Fruit fly (Drosophila melanogaster) whole organism, pupa: ENCODE data around the gene crm.
A peak's percentile ranks its signal among the peaks of the same experiment; 100 is the strongest.

Experiments used
- CG10348 ChIP-seq: fragments of 200-800 bp; sonication (Bioruptor generic); IDR thresholded peaks from 2 replicates; pipeline ENCODE4 v1.3.6; 2022; ENCODE audit warnings: missing biosample characterization, missing genetic modification characterization
- CG12605 ChIP-seq: fragments of 200-800 bp; sonication (Bioruptor generic); IDR thresholded peaks from 2 replicates; pipeline ENCODE4 v1.3.6; 2022; ENCODE audit warnings: missing biosample characterization, missing genetic modification characterization
- CG13204 ChIP-seq: fragments of 200-800 bp; sonication (Bioruptor generic); optimal IDR thresholded peaks from 2 replicates; lab custom pipeline; 2018; ENCODE audit warnings: missing biosample characterization, mild to moderate bottlenecking, missing genetic modification characterization, moderate library complexity
- CG14655 ChIP-seq: fragments of 200-800 bp; sonication (Bioruptor generic); optimal IDR thresholded peaks from 3 replicates; lab custom pipeline; 2017; ENCODE audit warnings: mild to moderate bottlenecking, missing biosample characterization, missing genetic modification reagents, missing genetic modification characterization
- CG15710 ChIP-seq: fragments of 200-800 bp; sonication (Bioruptor generic); optimal IDR thresholded peaks from 2 replicates; lab custom pipeline; 2018; ENCODE audit warnings: missing biosample characterization, mild to moderate bottlenecking, missing genetic modification characterization, moderate library complexity
- CG17806 ChIP-seq: fragments of 200-800 bp; sonication (Bioruptor generic); optimal IDR thresholded peaks from 2 replicates; lab custom pipeline; 2018; ENCODE audit warnings: missing biosample characterization, mild to moderate bottlenecking, missing genetic modification characterization, moderate library complexity
- CG32121 ChIP-seq: fragments of 200-800 bp; sonication (Bioruptor generic); IDR thresholded peaks from 2 replicates; pipeline ENCODE4 v1.3.6; 2022; ENCODE audit warnings: missing biosample characterization, missing genetic modification characterization
- CG34367 ChIP-seq: fragments of 200-800 bp; sonication (Bioruptor generic); optimal IDR thresholded peaks from 2 replicates; lab custom pipeline; 2018; ENCODE audit warnings: missing biosample characterization, mild to moderate bottlenecking, missing genetic modification characterization
- CG4496 ChIP-seq: fragments of 200-800 bp; sonication (Bioruptor generic); IDR thresholded peaks from 3 replicates; pipeline ENCODE4 v1.3.6; 2022; ENCODE audit warnings: missing biosample characterization, missing genetic modification characterization
- CG8159 ChIP-seq: fragments of 200-800 bp; sonication (Bioruptor generic); optimal IDR thresholded peaks from 3 replicates; lab custom pipeline; 2018; ENCODE audit warnings: missing biosample characterization, mild to moderate bottlenecking, missing genetic modification characterization, moderate library complexity
- CG8301 ChIP-seq: fragments of 200-800 bp; sonication (Bioruptor generic); optimal IDR thresholded peaks from 2 replicates; lab custom pipeline; 2018; ENCODE audit warnings: missing biosample characterization, mild to moderate bottlenecking, missing genetic modification characterization
- CG9948 ChIP-seq: fragments of 200-800 bp; sonication (Bioruptor generic); optimal IDR thresholded peaks from 2 replicates; lab custom pipeline; 2018; ENCODE audit warnings: missing biosample characterization, mild to moderate bottlenecking, missing genetic modification characterization, moderate library complexity
- D1 ChIP-seq: fragments of 200-800 bp; sonication (Bioruptor generic); optimal IDR thresholded peaks from 2 replicates; lab custom pipeline; 2018; ENCODE audit warnings: missing biosample characterization, mild to moderate bottlenecking, missing genetic modification characterization, moderate library complexity
- EcR ChIP-seq: fragments of 200-800 bp; sonication (Bioruptor generic); optimal IDR thresholded peaks from 3 replicates; lab custom pipeline; 2019; ENCODE audit warnings: missing biosample characterization, missing genetic modification characterization, mild to moderate bottlenecking, moderate library complexity, missing genetic modification reagents
- Ets98B ChIP-seq: fragments of 200-800 bp; sonication (Bioruptor generic); IDR thresholded peaks from 2 replicates; pipeline ENCODE4 v1.3.6; 2022; ENCODE audit warnings: missing biosample characterization, missing genetic modification characterization
- Pif1A ChIP-seq: fragments of 200-800 bp; sonication (Bioruptor generic); optimal IDR thresholded peaks from 3 replicates; lab custom pipeline; 2016; ENCODE audit warnings: missing biosample characterization, missing genetic modification characterization
- Pif1B ChIP-seq: fragments of 200-800 bp; sonication (Bioruptor generic); optimal IDR thresholded peaks from 3 replicates; lab custom pipeline; 2016; ENCODE audit warnings: missing biosample characterization, missing genetic modification characterization
- Snoo ChIP-seq: fragments of 200-800 bp; sonication (Bioruptor generic); optimal IDR thresholded peaks from 3 replicates; lab custom pipeline; 2017; ENCODE audit warnings: missing biosample characterization, mild to moderate bottlenecking, missing genetic modification characterization, inconsistent platforms
- fd96Ca ChIP-seq: fragments of 200-800 bp; sonication (Bioruptor generic); IDR thresholded peaks from 3 replicates; pipeline ENCODE4 v1.3.6; 2022; ENCODE audit warnings: missing biosample characterization, missing genetic modification characterization
- gl ChIP-seq: fragments of 200-800 bp; sonication (Bioruptor generic); optimal IDR thresholded peaks from 2 replicates; lab custom pipeline; 2018; ENCODE audit warnings: missing biosample characterization, mild to moderate bottlenecking, missing genetic modification characterization
- rn ChIP-seq: fragments of 200-800 bp; sonication (Bioruptor generic); IDR thresholded peaks from 2 replicates; pipeline ENCODE4 v1.3.6; 2022; ENCODE audit warnings: missing biosample characterization, missing genetic modification characterization

The crm gene

DNA sequence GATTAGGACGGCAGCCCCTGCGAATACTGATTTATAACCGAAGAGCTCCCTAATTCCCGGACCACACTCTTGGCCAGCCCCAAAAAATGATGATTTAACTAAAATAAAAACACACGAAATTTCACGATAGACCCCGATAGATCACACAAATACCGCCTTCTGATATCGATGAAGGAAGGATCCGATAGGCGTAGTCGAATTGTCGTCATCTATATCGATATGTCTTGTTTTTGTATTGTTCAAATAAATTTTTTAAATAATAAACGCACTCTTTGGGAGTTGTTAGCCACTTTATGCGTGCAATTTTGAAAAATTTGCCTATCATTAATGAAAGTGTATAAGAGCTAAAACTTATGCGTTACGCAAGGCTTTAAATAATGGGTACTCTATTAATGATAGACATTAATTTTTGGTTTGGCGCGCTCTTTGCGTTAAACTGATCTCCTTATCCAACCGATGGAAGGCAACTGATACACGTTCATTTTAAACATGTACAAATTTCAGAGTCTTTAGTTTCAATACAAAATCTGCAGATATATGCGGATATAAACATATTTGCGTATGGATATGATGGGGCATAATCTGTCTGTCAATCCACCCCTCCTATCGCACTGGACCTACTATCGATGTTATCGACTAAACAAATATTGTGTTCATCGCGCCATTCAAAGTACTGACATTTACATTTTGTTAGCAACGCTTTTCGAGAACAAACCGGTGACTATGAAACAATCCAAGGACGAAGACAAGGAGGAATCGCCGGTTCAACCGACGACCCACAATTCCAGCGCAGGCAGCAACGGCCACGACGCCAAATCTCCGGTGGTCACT is 40.3 kb downstream of the crm start, which contains the start of the genes Spg7 and Lint-O:
Gene Spg7, minus strand, starts transcription at position 148 of the 831 bp plus-strand sequence.
Gene Lint-O, plus strand, starts transcription at position 638 of the 831 bp plus-strand sequence.
- no peak for TF ChIP-seq Pif1B (GFP tag; lab: Kevin White, UChicago)
- no peak for TF ChIP-seq CG9948 (tag; lab: Kevin White, UChicago)
- TF ChIP-seq CG8301 (tag; lab: Kevin White, UChicago): no peak
- no peak for TF ChIP-seq CG4496 (GFP tag; lab: Robert Waterston, UW)
- no peak for TF ChIP-seq CG14655
- TF ChIP-seq CG10348 (GFP tag; lab: Robert Waterston, UW): no peak
- no peak for TF ChIP-seq CG34367 (tag; lab: Kevin White, UChicago)
- TF ChIP-seq Pif1A: no peak
- TF ChIP-seq EcR (GFP tag; lab: Kevin White, UChicago): no peak
- no peak for TF ChIP-seq fd96Ca
- TF ChIP-seq CG32121 (GFP tag; lab: Robert Waterston, UW): no peak
- no peak for TF ChIP-seq rn
- no peak for TF ChIP-seq Snoo (tag; lab: Kevin White, UChicago)
- TF ChIP-seq gl (tag; lab: Kevin White, UChicago): no peak
- TF ChIP-seq CG13204 (GFP tag; lab: Kevin White, UChicago): no peak
- no peak for TF ChIP-seq CG8159 (tag; lab: Kevin White, UChicago)
- TF ChIP-seq D1: no peak
- no peak for TF ChIP-seq CG12605 (GFP tag; lab: Robert Waterston, UW)
- TF ChIP-seq CG15710: no peak
- TF ChIP-seq CG17806 (tag; lab: Kevin White, UChicago): no peak

- TF ChIP-seq fd96Ca (no peak), CG13204 (GFP tag; lab: Kevin White, UChicago) (no peak)
- TF ChIP-seq, all 21 proteins: peak for 0
Observed at dm6 chrX:2693786-2694185, 44.8 kb downstream of the crm start, which contains the start of gene dyw. Gene dyw, minus strand, starts transcription at chrX:2693886.

DNA sequence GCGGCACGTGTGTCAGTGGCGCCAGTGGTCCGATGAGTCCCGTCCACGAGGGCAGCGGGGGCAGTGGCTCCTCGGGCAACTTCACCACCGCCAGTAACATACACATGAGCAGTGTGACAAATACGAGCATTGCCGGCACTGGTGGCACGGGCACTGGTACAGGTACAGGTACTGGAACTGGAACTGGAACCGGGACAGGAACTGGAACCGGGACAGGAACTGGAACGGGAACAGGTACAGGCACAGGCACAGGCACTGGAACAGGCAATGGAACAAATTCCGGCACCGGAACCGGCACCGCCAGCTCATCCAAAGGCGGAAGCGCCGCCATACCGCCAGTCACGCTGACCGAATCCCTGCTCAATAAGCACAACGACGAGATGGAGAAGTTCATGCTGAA is 48.2 kb downstream of the crm start:
- TF ChIP-seq D1 (no peak), CG12605 (GFP tag; lab: Robert Waterston, UW) (no peak), CG13204 (GFP tag; lab: Kevin White, UChicago) (no peak)

- TF ChIP-seq CG8159 (tag; lab: Kevin White, UChicago) (peak; percentile 11), CG12605 (GFP tag; lab: Robert Waterston, UW) (no peak)
- TF ChIP-seq, all 21 proteins: peak for 1
Observed at dm6 chrX:2686930-2687329, 51.6 kb downstream of the crm start.

dm6 chrX:2685580-2685979 is 53.0 kb downstream of the crm start, which contains the start of gene per:
Gene per, plus strand, starts transcription at chrX:2685580.
- TF ChIP-seq gl (tag; lab: Kevin White, UChicago) (no peak), CG8301 (tag; lab: Kevin White, UChicago) (no peak), CG8159 (tag; lab: Kevin White, UChicago) (no peak), D1 (no peak), EcR (GFP tag; lab: Kevin White, UChicago) (no peak), CG12605 (GFP tag; lab: Robert Waterston, UW) (no peak), rn (no peak), Snoo (tag; lab: Kevin White, UChicago) (no peak), CG13204 (GFP tag; lab: Kevin White, UChicago) (no peak), fd96Ca (no peak), CG10348 (GFP tag; lab: Robert Waterston, UW) (no peak), CG4496 (GFP tag; lab: Robert Waterston, UW) (no peak), Pif1A (no peak), Pif1B (GFP tag; lab: Kevin White, UChicago) (no peak), CG15710 (no peak), CG34367 (tag; lab: Kevin White, UChicago) (no peak), CG32121 (GFP tag; lab: Robert Waterston, UW) (no peak), Ets98B (GFP tag; lab: Robert Waterston, UW) (no peak)
- TF ChIP-seq, all 21 proteins: peak for 0

DNA sequence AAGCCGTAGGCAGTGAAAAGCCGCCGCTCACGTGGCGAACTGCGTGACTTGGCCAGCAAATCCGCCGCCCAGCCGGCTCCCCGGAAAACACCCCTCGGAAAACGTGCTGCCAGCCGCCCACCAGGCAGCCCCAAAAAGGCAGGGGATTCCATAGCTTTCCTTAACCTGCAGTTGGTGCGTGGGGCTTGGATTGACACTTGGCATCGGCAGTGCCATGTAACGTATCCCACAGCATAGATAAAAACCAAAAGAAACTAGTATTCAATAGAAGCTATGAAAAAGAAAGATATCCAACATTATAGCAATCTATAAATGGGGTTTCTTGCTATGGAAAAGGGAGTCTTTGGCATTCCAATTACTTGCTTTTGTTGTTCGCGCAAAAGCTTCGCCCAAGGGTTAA is 53.6 kb downstream of the crm start:
- TF ChIP-seq CG32121 (GFP tag; lab: Robert Waterston, UW): peak; percentile 58
- no peak for TF ChIP-seq CG8159 (tag; lab: Kevin White, UChicago)
- no peak for TF ChIP-seq CG34367 (tag; lab: Kevin White, UChicago)
- TF ChIP-seq EcR (GFP tag; lab: Kevin White, UChicago): no peak
- TF ChIP-seq Pif1A: peak; percentile 8
- TF ChIP-seq CG8301 (tag; lab: Kevin White, UChicago): peak; percentile 3

DNA sequence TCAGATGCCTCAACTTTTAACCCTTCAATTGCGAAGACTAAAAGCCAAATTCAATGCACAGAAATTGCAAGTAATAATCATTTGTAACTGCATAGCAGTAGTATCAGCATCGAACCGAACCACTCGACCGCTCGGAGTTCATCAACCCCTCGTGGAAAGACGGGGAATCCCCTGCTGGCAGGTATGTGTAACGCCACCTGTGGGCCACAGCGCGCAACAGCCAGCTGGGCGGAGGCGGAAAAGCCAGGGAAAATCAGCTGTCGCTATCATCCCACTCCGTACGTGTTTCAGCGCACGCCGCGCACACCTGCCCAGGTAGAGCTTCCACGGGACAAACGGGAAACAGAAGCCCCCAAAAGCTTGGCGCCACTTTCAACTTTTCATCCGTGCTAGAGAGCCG is 54.1 kb downstream of the crm start:
- peak; percentile 71 for TF ChIP-seq EcR (GFP tag; lab: Kevin White, UChicago)
- no peak for TF ChIP-seq Ets98B (GFP tag; lab: Robert Waterston, UW)
- TF ChIP-seq CG10348 (GFP tag; lab: Robert Waterston, UW): no peak
- no peak for TF ChIP-seq D1
- TF ChIP-seq, all 21 proteins: peak for 1
